Worm (Caenorhabditis elegans) whole organism, mixed stage, embryonic: Measurements from ENCODE around the gene Y42G9A.1.

ENCODE experiments used
- ceh-39 ChIP-seq: fragments of 150-350 bp; optimal IDR thresholded peaks from 2 replicates; lab custom pipeline; 2014; ENCODE audit warnings: missing biosample characterization, missing genetic modification characterization
- ces-1 ChIP-seq: fragments of 150-350 bp; optimal IDR thresholded peaks from 2 replicates; lab custom pipeline; 2014; ENCODE audit warnings: missing biosample characterization, missing genetic modification reagents, missing genetic modification characterization
- elt-1 ChIP-seq: sonication (generic microtip); optimal IDR thresholded peaks from 2 replicates; lab custom pipeline; 2017; ENCODE audit warnings: missing genetic modification characterization, mild to moderate bottlenecking, missing compliant biosample characterization, antibody characterized with exemption, moderate library complexity, borderline replicate concordance; ENCODE audit not compliant: insufficient read depth
- lin-13 ChIP-seq: fragments of 150-350 bp; optimal IDR thresholded peaks from 2 replicates; lab custom pipeline; 2014; ENCODE audit warnings: missing biosample characterization, missing genetic modification characterization
- lin-32 ChIP-seq: fragments of 200-800 bp; sonication (Bioruptor generic); optimal IDR thresholded peaks from 2 replicates; lab custom pipeline; 2018; ENCODE audit warnings: mild to moderate bottlenecking, missing genetic modification characterization, missing compliant biosample characterization
- nhr-237 ChIP-seq: fragments of 150-350 bp; optimal IDR thresholded peaks from 2 replicates; lab custom pipeline; 2014; ENCODE audit warnings: missing biosample characterization, missing genetic modification characterization
- snpc-4 ChIP-seq: fragments of 150-350 bp; optimal IDR thresholded peaks from 2 replicates; lab custom pipeline; 2014; ENCODE audit warnings: missing biosample characterization, missing genetic modification characterization
- unc-62 ChIP-seq: fragments of 150-350 bp; optimal IDR thresholded peaks from 2 replicates; lab custom pipeline; 2014; ENCODE audit warnings: missing biosample characterization, missing genetic modification reagents, missing genetic modification characterization
- ztf-11 ChIP-seq: fragments of 150-350 bp; optimal IDR thresholded peaks from 2 replicates; lab custom pipeline; 2014; ENCODE audit warnings: missing biosample characterization, missing genetic modification characterization

ce11 chrIII:6144390-6144962 is 5.3 kb upstream of the Y42G9A.1 start:
- TF ChIP-seq nhr-237 (tag; lab: Kevin White, UChicago) = no peak
- no peak for TF ChIP-seq elt-1 (tag; lab: Kevin White, UChicago)
- TF ChIP-seq ceh-39 (tag; lab: Kevin White, UChicago) = no peak
- TF ChIP-seq unc-62 (GFP tag; lab: Kevin White, UChicago) = no peak
- TF ChIP-seq snpc-4 (tag; lab: Kevin White, UChicago) = no peak
- no peak for TF ChIP-seq lin-32 (GFP tag; lab: Kevin White, UChicago)
- no peak for TF ChIP-seq lin-13 (tag; lab: Kevin White, UChicago)
- no peak for TF ChIP-seq ces-1 (GFP tag; lab: Kevin White, UChicago)
- TF ChIP-seq ztf-11 = no peak
